Worm (Caenorhabditis elegans) whole organism, L4 larva: ENCODE data around the gene srh-222.

Experiments used
- F37D6.2 ChIP-seq: sonication (generic microtip); optimal IDR thresholded peaks from 2 replicates; lab custom pipeline; 2016; ENCODE audit warnings: mild to moderate bottlenecking, missing genetic modification characterization, missing compliant biosample characterization
- R02D3.7 ChIP-seq: fragments of 150-350 bp; sonication (generic microtip); optimal IDR thresholded peaks from 3 replicates; lab custom pipeline; 2014; ENCODE audit warnings: missing biosample characterization, missing genetic modification characterization
- T20F7.1 ChIP-seq: fragments of 200-800 bp; sonication (Bioruptor generic); optimal IDR thresholded peaks from 2 replicates; lab custom pipeline; 2018; ENCODE audit warnings: mild to moderate bottlenecking, missing genetic modification characterization, missing compliant biosample characterization
- Y75B8A.6 ChIP-seq: fragments of 200-800 bp; sonication (Bioruptor generic); IDR thresholded peaks from 2 replicates; pipeline ENCODE4 v1.3.6; 2022; ENCODE audit warnings: missing genetic modification reagents, missing genetic modification characterization, missing compliant biosample characterization
- aha-1 ChIP-seq: fragments of 150-350 bp; peaks from one replicate; lab custom pipeline; 2014; ENCODE audit warnings: missing biosample characterization, missing genetic modification characterization
- aly-2 ChIP-seq: sonication (generic microtip); optimal IDR thresholded peaks from 2 replicates; lab custom pipeline; 2018; ENCODE audit warnings: missing biosample characterization, missing genetic modification characterization
- arid-1 ChIP-seq: fragments of 200-800 bp; sonication (Bioruptor generic); conservative IDR thresholded peaks from 2 replicates; pipeline ENCODE4 v1.3.6; 2022; ENCODE audit warnings: missing genetic modification reagents, missing genetic modification characterization, missing compliant biosample characterization
- attf-4 ChIP-seq: sonication (generic microtip); optimal IDR thresholded peaks from 3 replicates; lab custom pipeline; 2017; ENCODE audit warnings: missing biosample characterization, missing genetic modification characterization
- ceh-44 ChIP-seq: fragments of 200-800 bp; sonication (Bioruptor generic); IDR thresholded peaks from 2 replicates; pipeline ENCODE4 v1.3.6; 2022; ENCODE audit warnings: missing genetic modification reagents, missing genetic modification characterization, missing compliant biosample characterization
- ceh-82 ChIP-seq: sonication (generic microtip); optimal IDR thresholded peaks from 2 replicates; lab custom pipeline; 2017; ENCODE audit warnings: missing biosample characterization, missing genetic modification characterization
- ctbp-1 ChIP-seq: fragments of 200-800 bp; sonication (Bioruptor generic); IDR thresholded peaks from 2 replicates; pipeline ENCODE4 v1.3.6; 2022; ENCODE audit warnings: missing genetic modification reagents, missing genetic modification characterization, missing compliant biosample characterization
- daf-16 ChIP-seq, 3 experiments: sonication (generic microtip); optimal IDR thresholded peaks; 2 replicates each; lab custom pipeline; 2016 to 2017; ENCODE audit warnings: missing genetic modification characterization in 3 of 3, missing genetic modification reagents in 3 of 3, mild to moderate bottlenecking in 2 of 3, missing compliant biosample characterization in 2 of 3, missing biosample characterization in 1 of 3, moderate library complexity in 1 of 3
- dmd-6 ChIP-seq: fragments of 200-800 bp; sonication (Bioruptor generic); IDR thresholded peaks from 2 replicates; pipeline ENCODE4 v1.3.6; 2022; ENCODE audit warnings: missing genetic modification reagents, missing genetic modification characterization, missing compliant biosample characterization
- dmd-9 ChIP-seq: fragments of 200-800 bp; sonication (Bioruptor generic); IDR thresholded peaks from 2 replicates; pipeline ENCODE4 v1.3.6; 2022; ENCODE audit warnings: missing genetic modification reagents, missing genetic modification characterization, missing compliant biosample characterization
- dpl-1 ChIP-seq: fragments of 150-350 bp; optimal IDR thresholded peaks from 2 replicates; lab custom pipeline; 2014; ENCODE audit warnings: missing biosample characterization, missing genetic modification reagents, missing genetic modification characterization
- dve-1 ChIP-seq: sonication (generic microtip); optimal IDR thresholded peaks from 2 replicates; lab custom pipeline; 2017; ENCODE audit warnings: antibody characterized with exemption, mild to moderate bottlenecking, missing genetic modification characterization, missing compliant biosample characterization; ENCODE audit not compliant: insufficient read depth
- egl-27 ChIP-seq: sonication (generic microtip); optimal IDR thresholded peaks from 3 replicates; lab custom pipeline; 2017; ENCODE audit warnings: missing biosample characterization, missing genetic modification reagents, missing genetic modification characterization
- egl-43 ChIP-seq: fragments of 200-800 bp; sonication (Bioruptor generic); IDR thresholded peaks from 2 replicates; pipeline ENCODE4 v1.3.6; 2022; ENCODE audit warnings: missing genetic modification reagents, missing genetic modification characterization, missing compliant biosample characterization
- hif-1 ChIP-seq, 2 experiments: sonication (generic microtip); optimal IDR thresholded peaks; 2 replicates each; lab custom pipeline; 2016 to 2017; ENCODE audit warnings: missing compliant biosample characterization in 2 of 2, missing genetic modification characterization in 2 of 2, missing genetic modification reagents in 2 of 2, missing genotype in 2 of 2, mild to moderate bottlenecking in 1 of 2
- hlh-30 ChIP-seq: sonication (generic microtip); optimal IDR thresholded peaks from 2 replicates; lab custom pipeline; 2017; ENCODE audit warnings: antibody characterized with exemption, mild to moderate bottlenecking, missing genetic modification characterization, missing compliant biosample characterization; ENCODE audit not compliant: insufficient read depth
- hmg-1.1 ChIP-seq: fragments of 200-800 bp; sonication (Bioruptor generic); IDR thresholded peaks from 2 replicates; pipeline ENCODE4 v1.3.6; 2022; ENCODE audit warnings: missing genetic modification reagents, missing genetic modification characterization, missing compliant biosample characterization
- jun-1 ChIP-seq: fragments of 150-350 bp; optimal IDR thresholded peaks from 2 replicates; lab custom pipeline; 2014; ENCODE audit warnings: missing biosample characterization, missing genetic modification reagents, missing genetic modification characterization
- lin-38 ChIP-seq: fragments of 200-800 bp; sonication (Bioruptor generic); IDR thresholded peaks from 2 replicates; pipeline ENCODE4 v1.3.6; 2022; ENCODE audit warnings: missing genetic modification reagents, missing genetic modification characterization, missing compliant biosample characterization
- lin-39 ChIP-seq: fragments of 150-350 bp; optimal IDR thresholded peaks from 2 replicates; lab custom pipeline; 2014; ENCODE audit warnings: missing biosample characterization, missing genetic modification reagents, missing genetic modification characterization
- lir-3 ChIP-seq: sonication (generic microtip); optimal IDR thresholded peaks from 2 replicates; lab custom pipeline; 2016; ENCODE audit warnings: mild to moderate bottlenecking, missing genetic modification characterization, missing compliant biosample characterization
- lsy-2 ChIP-seq, 2 experiments: fragments of 150-350 bp in 1 of 2; sonication (generic microtip) in 1 of 2; optimal IDR thresholded peaks; 2 replicates each; lab custom pipeline; 2014 to 2017; ENCODE audit warnings: missing biosample characterization in 2 of 2, missing genetic modification characterization in 2 of 2
- madf-9 ChIP-seq: fragments of 200-800 bp; sonication (Bioruptor generic); conservative IDR thresholded peaks from 2 replicates; pipeline ENCODE4 v1.3.6; 2022; ENCODE audit warnings: missing genetic modification reagents, missing genetic modification characterization, missing compliant biosample characterization
- mdl-1 ChIP-seq, 2 experiments: fragments of 150-350 bp in 1 of 2; sonication (generic microtip) in 1 of 2; optimal IDR thresholded peaks; 2 replicates each; lab custom pipeline; 2014 to 2017; ENCODE audit warnings: missing biosample characterization in 2 of 2, missing genetic modification characterization in 2 of 2
- mdt-29 ChIP-seq: fragments of 200-800 bp; sonication (Bioruptor generic); IDR thresholded peaks from 2 replicates; pipeline ENCODE4 v1.3.6; 2022; ENCODE audit warnings: missing genetic modification reagents, missing genetic modification characterization, missing compliant biosample characterization
- mep-1 ChIP-seq: fragments of 150-350 bp; sonication (generic microtip); optimal IDR thresholded peaks from 3 replicates; lab custom pipeline; 2014; ENCODE audit warnings: missing biosample characterization, missing genetic modification characterization
- mxl-3 ChIP-seq: fragments of 200-800 bp; sonication (Bioruptor generic); optimal IDR thresholded peaks from 2 replicates; lab custom pipeline; 2018; ENCODE audit warnings: mild to moderate bottlenecking, missing genetic modification characterization, missing compliant biosample characterization
- nhr-237 ChIP-seq: sonication (generic microtip); optimal IDR thresholded peaks from 2 replicates; lab custom pipeline; 2017; ENCODE audit warnings: missing biosample characterization, missing genetic modification characterization
- nhr-25 ChIP-seq: sonication (generic microtip); optimal IDR thresholded peaks from 2 replicates; lab custom pipeline; 2017; ENCODE audit warnings: missing genetic modification characterization, mild to moderate bottlenecking, missing compliant biosample characterization, antibody characterized with exemption, moderate library complexity, borderline replicate concordance; ENCODE audit not compliant: insufficient read depth
- nhr-28 ChIP-seq: fragments of 150-350 bp; optimal IDR thresholded peaks from 2 replicates; lab custom pipeline; 2014; ENCODE audit warnings: missing biosample characterization, missing genetic modification characterization
- pha-4 ChIP-seq, 2 experiments: fragments of 150-350 bp in 1 of 2; fragments of 200-800 bp in 1 of 2; sonication (Bioruptor generic) in 1 of 2; IDR thresholded peaks in 1 of 2; optimal IDR thresholded peaks in 1 of 2; 2 replicates each; pipeline versions ENCODE4 v1.3.6 to Lab custom; 2014 to 2022; ENCODE audit warnings: missing genetic modification characterization in 2 of 2, missing genetic modification reagents in 2 of 2, missing biosample characterization in 1 of 2, missing compliant biosample characterization in 1 of 2
- php-3 ChIP-seq: fragments of 200-800 bp; sonication (Bioruptor generic); IDR thresholded peaks from 2 replicates; pipeline ENCODE4 v1.3.6; 2022; ENCODE audit warnings: missing genetic modification reagents, missing genetic modification characterization, missing compliant biosample characterization
- rbr-2 ChIP-seq: sonication (generic microtip); optimal IDR thresholded peaks from 2 replicates; lab custom pipeline; 2016; ENCODE audit warnings: missing genotype, missing genetic modification characterization, missing compliant biosample characterization
- sdz-12 ChIP-seq: fragments of 200-800 bp; sonication (Bioruptor generic); optimal IDR thresholded peaks from 2 replicates; lab custom pipeline; 2018; ENCODE audit warnings: mild to moderate bottlenecking, missing genetic modification characterization, missing compliant biosample characterization
- skn-1 ChIP-seq: fragments of 150-350 bp; optimal IDR thresholded peaks from 2 replicates; lab custom pipeline; 2014; ENCODE audit warnings: missing biosample characterization, missing genetic modification characterization
- spr-1 ChIP-seq: sonication (generic microtip); optimal IDR thresholded peaks from 2 replicates; lab custom pipeline; 2016; ENCODE audit warnings: mild to moderate bottlenecking, missing genetic modification characterization, missing compliant biosample characterization
- tag-97 ChIP-seq: fragments of 200-800 bp; sonication (Bioruptor generic); IDR thresholded peaks from 2 replicates; pipeline ENCODE4 v1.3.6; 2022; ENCODE audit warnings: missing genetic modification characterization, missing compliant biosample characterization
- unc-62 ChIP-seq, 3 experiments: fragments of 150-350 bp in 1 of 3; sonication (generic microtip); optimal IDR thresholded peaks in 2 of 3; peaks in 1 of 3; 1 replicate in 1 of 3; 2 replicates in 2 of 3; lab custom pipeline; 2014 to 2017; ENCODE audit warnings: missing biosample characterization in 3 of 3, missing genetic modification characterization in 3 of 3, missing genetic modification reagents in 3 of 3, missing genotype in 1 of 3
- zag-1 ChIP-seq: fragments of 150-350 bp; optimal IDR thresholded peaks from 2 replicates; lab custom pipeline; 2014; ENCODE audit warnings: missing biosample characterization, missing genetic modification characterization
- zfp-2 ChIP-seq: sonication (generic microtip); optimal IDR thresholded peaks from 2 replicates; lab custom pipeline; 2016; ENCODE audit warnings: mild to moderate bottlenecking, missing genetic modification characterization, missing compliant biosample characterization
- ztf-7 ChIP-seq: fragments of 150-350 bp; optimal IDR thresholded peaks from 2 replicates; lab custom pipeline; 2014; ENCODE audit warnings: missing biosample characterization, missing genetic modification characterization

The srh-222 gene

ce11 chrIV:4024159-4025004 lies 44.8 kb downstream of the srh-222 start (continued):
- TF ChIP-seq ceh-44 (GFP tag; lab: Robert Waterston, UW) (no peak), dmd-9 (GFP tag; lab: Robert Waterston, UW) (no peak), pha-4 (GFP tag; IDR thresholded peaks at IDR 0.05; lab: Robert Waterston, UW) (peak; percentile 79), pha-4 (tag; optimal IDR thresholded peaks at IDR 0.05; lab: Kevin White, UChicago) (no peak), madf-9 (GFP tag; lab: Robert Waterston, UW) (no peak), lin-39 (tag; lab: Kevin White, UChicago) (no peak), zag-1 (tag; lab: Kevin White, UChicago) (no peak), spr-1 (tag; lab: Kevin White, UChicago) (no peak), ctbp-1 (GFP tag; lab: Robert Waterston, UW) (peak; percentile 37; the same call in 1 of the 2 replicates), hlh-30 (no peak), attf-4 (tag; lab: Kevin White, UChicago) (no peak), nhr-237 (tag; lab: Kevin White, UChicago) (no peak)

- 0 out of 2 replicates have a peak, but pooled peaks have one; percentile 33 for TF ChIP-seq arid-1
- TF ChIP-seq zfp-2 (tag; lab: Kevin White, UChicago), result no peak
- peak in 1 of 2 experiments; percentile 53 for TF ChIP-seq lsy-2 (tag; optimal IDR thresholded peaks at IDR 0.05; lab: Kevin White, UChicago)
- peak; percentile 22; the same call in 1 of the 2 replicates for TF ChIP-seq lin-38 (GFP tag; lab: Robert Waterston, UW)
- peak; percentile 95 to 100 for TF ChIP-seq hif-1 (tag; optimal IDR thresholded peaks at IDR 0.05; lab: Kevin White, UChicago)
- TF ChIP-seq dpl-1 (GFP tag; lab: Kevin White, UChicago), result peak; percentile 0
- no peak for TF ChIP-seq egl-27
- peak; percentile 22 for TF ChIP-seq jun-1
- no peak for TF ChIP-seq unc-62 (GFP tag; optimal IDR thresholded peaks at IDR 0.05 in 1 of 2; lab: Kevin White, UChicago)
- TF ChIP-seq unc-62 (tag; optimal IDR thresholded peaks at IDR 0.05; lab: Kevin White, UChicago), result no peak
- TF ChIP-seq php-3 (GFP tag; lab: Robert Waterston, UW), result no peak
- peak; percentile 18 for TF ChIP-seq mxl-3 (GFP tag; lab: Kevin White, UChicago)
- no peak for TF ChIP-seq T20F7.1
- TF ChIP-seq mep-1 (tag; lab: Kevin White, UChicago), result peak; percentile 82
- TF ChIP-seq dmd-6, result peak; percentile 54
- TF ChIP-seq tag-97 (GFP tag; lab: Robert Waterston, UW), result no peak
- TF ChIP-seq Y75B8A.6 (GFP tag; lab: Robert Waterston, UW), result no peak
- TF ChIP-seq egl-43, result peak; percentile 36; the same call in 1 of the 2 replicates
- TF ChIP-seq dmd-9 (GFP tag; lab: Robert Waterston, UW), result no peak
- TF ChIP-seq skn-1 (tag; lab: Kevin White, UChicago), result no peak
- no peak for TF ChIP-seq ztf-7
- no peak for TF ChIP-seq sdz-12 (GFP tag; lab: Kevin White, UChicago)
- no peak for TF ChIP-seq lir-3 (tag; lab: Kevin White, UChicago)
- TF ChIP-seq dve-1 (tag; lab: Kevin White, UChicago), result peak; percentile 87
- TF ChIP-seq ctbp-1 (GFP tag; lab: Robert Waterston, UW), result peak; percentile 56; the same call in 1 of the 2 replicates
- peak; percentile 94 to 97 for TF ChIP-seq mdl-1 (tag; optimal IDR thresholded peaks at IDR 0.05; lab: Kevin White, UChicago)
- no peak for TF ChIP-seq lin-39 (tag; lab: Kevin White, UChicago)
- no peak for TF ChIP-seq nhr-237 (tag; lab: Kevin White, UChicago)
- TF ChIP-seq rbr-2 (tag; lab: Kevin White, UChicago), result peak; percentile 58
- no peak for TF ChIP-seq nhr-25 (tag; lab: Kevin White, UChicago)
- TF ChIP-seq daf-16 (GFP tag; optimal IDR thresholded peaks at IDR 0.05; lab: Kevin White, UChicago), result peak in 1 of 2 experiments; percentile 78
- no peak for TF ChIP-seq daf-16 (tag; optimal IDR thresholded peaks at IDR 0.05; lab: Kevin White, UChicago)
- no peak for TF ChIP-seq R02D3.7 (tag; lab: Kevin White, UChicago)
- TF ChIP-seq F37D6.2 (tag; lab: Kevin White, UChicago), result peak; percentile 14
- no peak for TF ChIP-seq mdt-29 (GFP tag; lab: Robert Waterston, UW)
- peak; percentile 22 for TF ChIP-seq nhr-28
- peak; percentile 100 for TF ChIP-seq aha-1 (tag; lab: Kevin White, UChicago)
- TF ChIP-seq aly-2 (tag; lab: Kevin White, UChicago), result no peak
- TF ChIP-seq ceh-82 (tag; lab: Kevin White, UChicago), result no peak
- peak; percentile 54; the same call in 1 of the 2 replicates for TF ChIP-seq hmg-1.1 (GFP tag; lab: Robert Waterston, UW)
These were observed 46.3 kb downstream of the srh-222 start for ce11 chrIV:4025923-4026322.
